Worm (Caenorhabditis elegans): Measurements from ENCODE around the gene sre-2.

- no peak for TF ChIP-seq med-1 (GFP tag; optimal IDR thresholded peaks at IDR 0.05; ENCODE audit: insufficient read depth)
- TF ChIP-seq flt-1 (GFP tag; IDR thresholded peaks at IDR 0.05): no peak
- no peak for TF ChIP-seq klf-2 (GFP tag; conservative IDR thresholded peaks at IDR 0.05)
- no peak for TF ChIP-seq ztf-29 (GFP tag; IDR thresholded peaks at IDR 0.05)
Measured at ce11 chrII:8149930-8150329, 48.0 kb upstream of the sre-2 start, which contains the start of gene F10B5.3.
